Fruit fly (Drosophila melanogaster) whole organism, embryonic: Measurements from ENCODE around the gene CG11842.
A peak's percentile ranks its signal among the peaks of the same experiment; 100 is the strongest.

ENCODE experiments used
- Aef1 ChIP-seq: fragments of 200-800 bp; sonication (Bioruptor generic); IDR thresholded peaks from 3 replicates; pipeline ENCODE4 v1.3.6; 2022; ENCODE audit warnings: missing biosample characterization, missing genetic modification characterization
- Atf3 ChIP-seq: fragments of 200-800 bp; sonication (Bioruptor generic); optimal IDR thresholded peaks from 3 replicates; lab custom pipeline; 2016; ENCODE audit warnings: missing biosample characterization, missing genetic modification characterization
- CG10209 ChIP-seq: fragments of 200-800 bp; sonication (Bioruptor generic); optimal IDR thresholded peaks from 3 replicates; lab custom pipeline; 2017; ENCODE audit warnings: missing biosample characterization, mild to moderate bottlenecking, missing genetic modification characterization, missing genetic modification reagents
- CG1024 ChIP-seq: fragments of 200-800 bp; sonication (Bioruptor generic); IDR thresholded peaks from 2 replicates; pipeline ENCODE4 v1.3.6; 2022; ENCODE audit warnings: missing biosample characterization, missing genetic modification characterization
- CG12071 ChIP-seq: fragments of 200-800 bp; sonication (Bioruptor generic); optimal IDR thresholded peaks from 3 replicates; lab custom pipeline; 2018; ENCODE audit warnings: missing biosample characterization, mild to moderate bottlenecking, missing genetic modification characterization
- CG12659 ChIP-seq: fragments of 200-800 bp; sonication (Bioruptor generic); optimal IDR thresholded peaks from 3 replicates; lab custom pipeline; 2017; ENCODE audit warnings: mild to moderate bottlenecking, missing biosample characterization, missing genetic modification reagents, missing genetic modification characterization
- CG13123 ChIP-seq: fragments of 200-800 bp; sonication (Bioruptor generic); optimal IDR thresholded peaks from 2 replicates; lab custom pipeline; 2016; ENCODE audit warnings: missing biosample characterization, missing genetic modification characterization
- CG13424 ChIP-seq: fragments of 200-800 bp; sonication (Bioruptor generic); optimal IDR thresholded peaks from 2 replicates; lab custom pipeline; 2019; ENCODE audit warnings: missing biosample characterization, mild to moderate bottlenecking, missing genetic modification characterization, moderate library complexity
- CG15073 ChIP-seq: fragments of 200-800 bp; sonication (Bioruptor generic); optimal IDR thresholded peaks from 2 replicates; lab custom pipeline; 2016; ENCODE audit warnings: missing biosample characterization, missing genetic modification characterization
- CG15269 ChIP-seq: fragments of 200-800 bp; sonication (Bioruptor generic); optimal IDR thresholded peaks from 2 replicates; lab custom pipeline; 2018; ENCODE audit warnings: missing biosample characterization, mild to moderate bottlenecking, missing genetic modification characterization, moderate library complexity
- CG16779 ChIP-seq: fragments of 200-800 bp; sonication (Bioruptor generic); IDR thresholded peaks from 2 replicates; pipeline ENCODE4 v1.3.6; 2022; ENCODE audit warnings: missing biosample characterization, missing genetic modification characterization
- CG17912 ChIP-seq: fragments of 200-800 bp; sonication (Bioruptor generic); optimal IDR thresholded peaks from 2 replicates; lab custom pipeline; 2018; ENCODE audit warnings: missing biosample characterization, mild to moderate bottlenecking, missing genetic modification characterization
- CG18764 ChIP-seq: fragments of 200-800 bp; sonication (Bioruptor generic); optimal IDR thresholded peaks from 3 replicates; lab custom pipeline; 2016; ENCODE audit warnings: missing biosample characterization, missing genetic modification characterization
- CG2116 ChIP-seq: fragments of 200-800 bp; sonication (Bioruptor generic); optimal IDR thresholded peaks from 3 replicates; lab custom pipeline; 2018; ENCODE audit warnings: missing biosample characterization, mild to moderate bottlenecking, missing genetic modification characterization
- CG32772 ChIP-seq: fragments of 200-800 bp; sonication (Bioruptor generic); IDR thresholded peaks from 2 replicates; pipeline ENCODE4 v1.3.6; 2022; ENCODE audit warnings: missing biosample characterization, missing genetic modification characterization
- CG3281 ChIP-seq: fragments of 200-800 bp; sonication (Bioruptor generic); optimal IDR thresholded peaks from 3 replicates; lab custom pipeline; 2017; ENCODE audit warnings: missing biosample characterization, mild to moderate bottlenecking, missing genetic modification characterization
- CG33557 ChIP-seq: fragments of 200-800 bp; sonication (Bioruptor generic); optimal IDR thresholded peaks from 2 replicates; lab custom pipeline; 2019; ENCODE audit warnings: missing biosample characterization, mild to moderate bottlenecking, missing genetic modification characterization, moderate library complexity
- CG34224 ChIP-seq: fragments of 200-800 bp; sonication (Bioruptor generic); IDR thresholded peaks from 3 replicates; pipeline ENCODE4 v1.3.6; 2022; ENCODE audit warnings: missing biosample characterization, missing genetic modification characterization; ENCODE audit not compliant: partially characterized antibody
- CG42726 ChIP-seq: fragments of 200-800 bp; sonication (Bioruptor generic); IDR thresholded peaks from 2 replicates; pipeline ENCODE4 v1.3.6; 2022; ENCODE audit warnings: missing biosample characterization, missing genetic modification characterization; ENCODE audit not compliant: partially characterized antibody
- CG5953 ChIP-seq: fragments of 200-800 bp; sonication (Bioruptor generic); IDR thresholded peaks from 2 replicates; pipeline ENCODE4 v1.3.6; 2022; ENCODE audit warnings: missing biosample characterization, missing genetic modification characterization
- CG6683 ChIP-seq: fragments of 200-800 bp; sonication (Bioruptor generic); optimal IDR thresholded peaks from 2 replicates; lab custom pipeline; 2017; ENCODE audit warnings: missing biosample characterization, mild to moderate bottlenecking, missing genetic modification characterization, missing genetic modification reagents
- CG7556 ChIP-seq: fragments of 200-800 bp; sonication (Bioruptor generic); optimal IDR thresholded peaks from 2 replicates; lab custom pipeline; 2017; ENCODE audit warnings: missing biosample characterization, mild to moderate bottlenecking, missing genetic modification characterization
- CG9215 ChIP-seq: fragments of 200-800 bp; sonication (Bioruptor generic); IDR thresholded peaks from 2 replicates; pipeline ENCODE4 v1.3.6; 2022; ENCODE audit warnings: missing biosample characterization, missing genetic modification characterization
- Chrac-16 ChIP-seq: fragments of 200-800 bp; sonication (Bioruptor generic); optimal IDR thresholded peaks from 3 replicates; lab custom pipeline; 2016; ENCODE audit warnings: missing biosample characterization, missing genetic modification characterization
- Doc3 ChIP-seq: fragments of 200-800 bp; sonication (Bioruptor generic); IDR thresholded peaks from 3 replicates; pipeline ENCODE4 v1.3.6; 2022; ENCODE audit warnings: missing biosample characterization, missing genetic modification characterization; ENCODE audit not compliant: partially characterized antibody
- Dp ChIP-seq: fragments of 200-800 bp; sonication (Bioruptor generic); optimal IDR thresholded peaks from 2 replicates; lab custom pipeline; 2018; ENCODE audit warnings: missing biosample characterization, mild to moderate bottlenecking, missing genetic modification characterization, moderate library complexity
- E2f1 ChIP-seq: fragments of 200-800 bp; sonication (Bioruptor generic); IDR thresholded peaks from 2 replicates; pipeline ENCODE4 v1.3.6; 2022; ENCODE audit warnings: missing biosample characterization, missing genetic modification characterization
- Med ChIP-seq: fragments of 200-800 bp; sonication (Bioruptor generic); peaks from one replicate; lab custom pipeline; 2016; ENCODE audit warnings: missing biosample characterization, missing genetic modification characterization, mild to moderate bottlenecking, inconsistent platforms, moderate library complexity
- Meics ChIP-seq: fragments of 200-800 bp; sonication (Bioruptor generic); optimal IDR thresholded peaks from 2 replicates; lab custom pipeline; 2017; ENCODE audit warnings: missing biosample characterization, mild to moderate bottlenecking, missing genetic modification characterization
- Mrtf ChIP-seq: fragments of 200-800 bp; sonication (Bioruptor generic); IDR thresholded peaks from 3 replicates; pipeline ENCODE4 v1.3.6; 2022; ENCODE audit warnings: missing biosample characterization, missing genetic modification characterization
- Nf-YC ChIP-seq: fragments of 200-800 bp; optimal IDR thresholded peaks from 3 replicates; lab custom pipeline; 2019; ENCODE audit warnings: missing biosample characterization, mild to moderate bottlenecking, missing genetic modification characterization, moderate library complexity
- btn ChIP-seq: fragments of 200-800 bp; sonication (Bioruptor generic); optimal IDR thresholded peaks from 2 replicates; lab custom pipeline; 2016; ENCODE audit warnings: missing biosample characterization, missing genetic modification characterization
- cad ChIP-seq: fragments of >200 bp; optimal IDR thresholded peaks from 2 replicates; lab custom pipeline; 2017; ENCODE audit warnings: missing biosample characterization, missing genetic modification characterization
- chinmo ChIP-seq: fragments of 200-800 bp; sonication (Bioruptor generic); IDR thresholded peaks from 4 replicates; pipeline ENCODE4 v1.3.6; 2022; ENCODE audit warnings: missing biosample characterization, missing genetic modification characterization; ENCODE audit not compliant: partially characterized antibody
- disco-r ChIP-seq: fragments of 200-800 bp; sonication (Bioruptor generic); optimal IDR thresholded peaks from 2 replicates; lab custom pipeline; 2016; ENCODE audit warnings: missing biosample characterization, missing genetic modification characterization
- en ChIP-seq: fragments of 200-800 bp; sonication (Bioruptor generic); optimal IDR thresholded peaks from 2 replicates; lab custom pipeline; 2016; ENCODE audit warnings: missing biosample characterization, missing genetic modification characterization
- eyg ChIP-seq: fragments of 200-800 bp; sonication (Bioruptor generic); optimal IDR thresholded peaks from 3 replicates; lab custom pipeline; 2016; ENCODE audit warnings: missing biosample characterization, missing genetic modification characterization
- kay ChIP-seq: fragments of 200-800 bp; sonication (Bioruptor generic); optimal IDR thresholded peaks from 2 replicates; lab custom pipeline; 2016; ENCODE audit warnings: missing biosample characterization, missing genetic modification characterization
- luna ChIP-seq: fragments of 200-800 bp; sonication (Bioruptor generic); optimal IDR thresholded peaks from 2 replicates; lab custom pipeline; 2016; ENCODE audit warnings: missing biosample characterization, missing genetic modification characterization
- pb ChIP-seq: fragments of 200-800 bp; sonication (Bioruptor generic); optimal IDR thresholded peaks from 3 replicates; lab custom pipeline; 2016; ENCODE audit warnings: missing biosample characterization, missing genetic modification characterization
- pum ChIP-seq: fragments of 200-800 bp; sonication (Bioruptor generic); optimal IDR thresholded peaks from 2 replicates; lab custom pipeline; 2016; ENCODE audit warnings: missing biosample characterization, missing genetic modification characterization
- ro ChIP-seq: fragments of 200-800 bp; sonication (Bioruptor generic); IDR thresholded peaks from 2 replicates; pipeline ENCODE4 v1.3.6; 2022; ENCODE audit warnings: missing biosample characterization, missing genetic modification characterization
- sd ChIP-seq: fragments of 200-800 bp; sonication (Bioruptor generic); optimal IDR thresholded peaks from 3 replicates; lab custom pipeline; 2018; ENCODE audit warnings: missing biosample characterization, mild to moderate bottlenecking, missing genetic modification characterization, moderate library complexity
- seq ChIP-seq: fragments of 200-800 bp; sonication (Bioruptor generic); IDR thresholded peaks from 2 replicates; pipeline ENCODE4 v1.3.6; 2022; ENCODE audit warnings: missing biosample characterization, missing genetic modification characterization
- slp2 ChIP-seq: fragments of 200-800 bp; sonication (Bioruptor generic); optimal IDR thresholded peaks from 2 replicates; lab custom pipeline; 2016; ENCODE audit warnings: missing biosample characterization, missing genetic modification characterization
- ssp ChIP-seq: fragments of 200-800 bp; sonication (Bioruptor generic); IDR thresholded peaks from 2 replicates; pipeline ENCODE4 v1.3.6; 2022; ENCODE audit warnings: missing biosample characterization, missing genetic modification characterization
- tgo ChIP-seq: fragments of 200-800 bp; sonication (Bioruptor generic); IDR thresholded peaks from 3 replicates; pipeline ENCODE4 v1.3.6; 2022; ENCODE audit warnings: missing biosample characterization, missing genetic modification characterization
- unc-4 ChIP-seq: fragments of 200-800 bp; sonication (Bioruptor generic); IDR thresholded peaks from 2 replicates; pipeline ENCODE4 v1.3.6; 2022; ENCODE audit warnings: missing biosample characterization, missing genetic modification characterization; ENCODE audit not compliant: partially characterized antibody
- vnd ChIP-seq: fragments of 200-800 bp; sonication (Bioruptor generic); IDR thresholded peaks from 3 replicates; pipeline ENCODE4 v1.3.6; 2022; ENCODE audit warnings: missing biosample characterization, missing genetic modification characterization; ENCODE audit not compliant: partially characterized antibody
- wdn ChIP-seq: fragments of 200-800 bp; sonication (Bioruptor generic); IDR thresholded peaks from 2 replicates; pipeline ENCODE4 v1.3.6; 2022; ENCODE audit warnings: missing biosample characterization, missing genetic modification characterization

The CG11842 gene

DNA sequence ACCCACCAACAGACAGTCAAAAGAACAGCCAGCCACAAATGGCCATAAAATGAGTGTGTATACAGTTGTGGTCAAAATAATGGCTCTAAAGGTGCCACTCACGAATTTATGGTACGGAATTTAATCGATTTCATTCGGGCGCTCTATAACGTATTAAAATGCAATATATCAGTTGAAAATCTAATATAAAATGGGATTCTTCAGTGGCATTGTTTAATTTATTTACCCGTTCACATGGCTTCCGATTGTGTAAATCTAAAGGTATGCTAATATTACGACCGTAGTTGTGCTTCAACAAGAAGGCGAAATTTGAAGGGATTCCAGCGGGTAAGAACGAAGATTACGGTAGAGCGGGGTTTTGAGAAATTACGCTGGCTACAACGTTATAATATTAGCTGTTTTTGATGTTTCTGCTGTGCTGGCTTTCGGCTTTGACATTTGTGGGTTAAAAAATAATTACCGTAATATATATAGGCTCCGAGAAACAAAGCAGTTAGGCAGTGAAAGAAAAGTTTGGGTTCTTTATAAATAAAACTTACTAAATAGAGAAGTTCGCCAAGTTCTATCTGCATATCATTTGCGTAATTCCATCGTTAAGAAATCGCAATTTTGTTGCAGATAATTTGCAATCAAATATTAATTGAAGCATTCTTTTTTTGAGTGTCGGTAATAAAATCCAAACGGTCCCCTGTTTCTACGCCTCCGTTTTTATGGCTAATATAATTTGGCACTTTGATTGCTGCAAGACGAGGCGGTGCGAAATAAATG lies 23.3 kb downstream of the CG11842 start (continued):
- TF ChIP-seq CG34224: no peak
- TF ChIP-seq kay (GFP tag; lab: Kevin White, UChicago): no peak
- no peak for TF ChIP-seq CG13424 (tag; lab: Kevin White, UChicago)
- no peak for TF ChIP-seq CG5953 (GFP tag; lab: Robert Waterston, UW)
- no peak for TF ChIP-seq CG1024 (GFP tag; lab: Robert Waterston, UW)
- 0 out of 2 replicates have a peak, but pooled peaks have one; percentile 20 for TF ChIP-seq wdn (GFP tag; lab: Robert Waterston, UW)
- peak; percentile 12 for TF ChIP-seq sd (tag; lab: Kevin White, UChicago)
- no peak for TF ChIP-seq seq (GFP tag; lab: Robert Waterston, UW)
- TF ChIP-seq Med: peak; percentile 40
- TF ChIP-seq en (GFP tag; lab: Kevin White, UChicago): no peak
- TF ChIP-seq Doc3: no peak
- TF ChIP-seq CG17912 (GFP tag; lab: Kevin White, UChicago): no peak
- no peak for TF ChIP-seq CG16779
- no peak for TF ChIP-seq disco-r (GFP tag; lab: Kevin White, UChicago)
- no peak for TF ChIP-seq CG32772 (GFP tag; lab: Robert Waterston, UW)
- peak; percentile 12 for TF ChIP-seq Nf-YC (tag; lab: Kevin White, UChicago)
- TF ChIP-seq CG12071 (GFP tag; lab: Kevin White, UChicago): no peak
- peak; percentile 45 for TF ChIP-seq CG7556 (GFP tag; lab: Kevin White, UChicago)
- TF ChIP-seq Dp: no peak
- TF ChIP-seq Mrtf (GFP tag; lab: Robert Waterston, UW): no peak
- no peak for TF ChIP-seq CG6683 (GFP tag; lab: Kevin White, UChicago)
- peak; percentile 20 for TF ChIP-seq Meics (GFP tag; lab: Kevin White, UChicago)
- no peak for TF ChIP-seq CG33557 (GFP tag; lab: Kevin White, UChicago)
- TF ChIP-seq btn: no peak
- no peak for TF ChIP-seq unc-4 (GFP tag; lab: Robert Waterston, UW)
- TF ChIP-seq pb (GFP tag; lab: Kevin White, UChicago): no peak
- no peak for TF ChIP-seq Aef1
- TF ChIP-seq cad (GFP tag; lab: Kevin White, UChicago): no peak
- no peak for TF ChIP-seq ssp (GFP tag; lab: Robert Waterston, UW)
- no peak for TF ChIP-seq tgo (GFP tag; lab: Robert Waterston, UW)
- no peak for TF ChIP-seq CG10209 (GFP tag; lab: Kevin White, UChicago)
- TF ChIP-seq Chrac-16: no peak

dm6 chr3R:29076609-29077008 lies 24.1 kb downstream of the CG11842 start:
- no peak for TF ChIP-seq CG18764 (GFP tag; lab: Kevin White, UChicago)
- TF ChIP-seq E2f1 (GFP tag; lab: Robert Waterston, UW): no peak
- TF ChIP-seq pum (GFP tag; lab: Kevin White, UChicago): no peak
- TF ChIP-seq vnd (GFP tag; lab: Robert Waterston, UW): no peak
- TF ChIP-seq CG15269 (tag; lab: Kevin White, UChicago): no peak
- no peak for TF ChIP-seq Atf3 (GFP tag; lab: Kevin White, UChicago)
- TF ChIP-seq CG2116 (GFP tag; lab: Kevin White, UChicago): no peak
- no peak for TF ChIP-seq slp2 (GFP tag; lab: Kevin White, UChicago)
- TF ChIP-seq luna (GFP tag; lab: Kevin White, UChicago): no peak
- TF ChIP-seq CG13123: no peak
- no peak for TF ChIP-seq CG12659 (GFP tag; lab: Kevin White, UChicago)
- no peak for TF ChIP-seq ro (GFP tag; lab: Robert Waterston, UW)
- no peak for TF ChIP-seq CG9215 (GFP tag; lab: Robert Waterston, UW)
- no peak for TF ChIP-seq CG7556 (GFP tag; lab: Kevin White, UChicago)
- TF ChIP-seq CG3281: no peak
- TF ChIP-seq CG15073 (GFP tag; lab: Kevin White, UChicago): no peak
- no peak for TF ChIP-seq CG42726 (GFP tag; lab: Robert Waterston, UW)
- no peak for TF ChIP-seq chinmo (GFP tag; lab: Robert Waterston, UW)
- no peak for TF ChIP-seq eyg (GFP tag; lab: Kevin White, UChicago)
